2 fruit fly cellular contexts compared by ENCODE assay signal in the genomic region with DNA sequence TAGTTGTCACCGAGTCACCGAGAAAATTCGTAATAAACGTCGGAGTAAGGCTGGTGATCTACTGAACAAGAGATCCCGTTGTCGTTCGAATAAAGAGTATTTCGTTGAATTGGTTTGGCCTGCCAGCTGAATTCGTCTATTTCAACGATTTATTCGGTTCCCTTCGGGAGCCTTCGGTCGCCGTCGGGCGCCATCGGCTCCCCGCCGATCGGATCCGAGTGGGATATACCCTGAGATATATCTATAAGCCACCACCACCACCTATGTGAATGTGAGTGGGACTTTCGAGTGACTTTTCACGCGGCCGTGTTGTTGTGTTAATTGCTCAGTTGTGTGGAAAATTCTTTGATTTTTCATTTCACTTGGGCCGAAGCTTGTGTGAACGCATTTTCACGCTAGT.
A peak's percentile ranks its signal among the peaks of the same experiment; 100 is the strongest.
TF ChIP-seq lines count a peak whose summit lies in the region.

A gene (minus strand): TSS at position 101 of the 400 bp plus-strand sequence.

- no peak for TF ChIP-seq CTCF in whole organism, embryonic (GFP tag; optimal IDR thresholded peaks at IDR 0.05; lab: Kevin White, UChicago)

TF ChIP-seq in whole organism, adult, 20 proteins besides CTCF, POLR2A, EP300 and RAD21:
- TF ChIP-seq CG7045 (GFP tag; optimal IDR thresholded peaks at IDR 0.05; lab: Kevin White, UChicago) (no peak), kay (GFP tag; lab: Kevin White, UChicago; ENCODE audit: borderline replicate concordance) (peak; percentile 22)

TF ChIP-seq in whole organism, embryonic, 481 proteins besides CTCF, POLR2A, EP300 and RAD21:
- TF ChIP-seq Deaf1 (tag; optimal IDR thresholded peaks at IDR 0.05; lab: Kevin White, UChicago) = peak; percentile 97
- no peak for TF ChIP-seq CG11247 (GFP tag; IDR thresholded peaks at IDR 0.05; lab: Robert Waterston, UW)
- peak; percentile 58 for TF ChIP-seq CG10543 (GFP tag; optimal IDR thresholded peaks at IDR 0.05; lab: Kevin White, UChicago)
- TF ChIP-seq chinmo (GFP tag; IDR thresholded peaks at IDR 0.05; lab: Robert Waterston, UW; ENCODE audit: partially characterized antibody) = 0 out of 4 replicates have a peak, but pooled peaks have one; percentile 40
- peak; percentile 95 for TF ChIP-seq z (GFP tag; IDR thresholded peaks at IDR 0.05; lab: Robert Waterston, UW)
